Worm (Caenorhabditis elegans) whole organism, L4 larva: ENCODE data around the gene ceh-23.

Experiments
- F10B5.3 ChIP-seq: sonication (generic microtip); optimal IDR thresholded peaks from 2 replicates; lab custom pipeline; 2016; ENCODE audit warnings: mild to moderate bottlenecking, missing genetic modification characterization, missing compliant biosample characterization
- F37D6.2 ChIP-seq: sonication (generic microtip); optimal IDR thresholded peaks from 2 replicates; lab custom pipeline; 2016; ENCODE audit warnings: mild to moderate bottlenecking, missing genetic modification characterization, missing compliant biosample characterization
- F44E2.7 ChIP-seq: fragments of 200-800 bp; sonication (Bioruptor generic); IDR thresholded peaks from 2 replicates; pipeline ENCODE4 v2.1.2; 2022; ENCODE audit warnings: missing genetic modification characterization, missing compliant biosample characterization
- T20F7.1 ChIP-seq: fragments of 200-800 bp; sonication (Bioruptor generic); optimal IDR thresholded peaks from 2 replicates; lab custom pipeline; 2018; ENCODE audit warnings: mild to moderate bottlenecking, missing genetic modification characterization, missing compliant biosample characterization
- Y48G9A.11 ChIP-seq: fragments of 200-800 bp; sonication (Bioruptor generic); IDR thresholded peaks from 2 replicates; pipeline ENCODE4 v1.3.6; 2022; ENCODE audit warnings: missing genetic modification reagents, missing genetic modification characterization, missing compliant biosample characterization
- ama-1 ChIP-seq: fragments of 150-350 bp; optimal IDR thresholded peaks from 2 replicates; lab custom pipeline; 2014; ENCODE audit warnings: inconsistent platforms, mixed read lengths
- attf-4 ChIP-seq: sonication (generic microtip); optimal IDR thresholded peaks from 3 replicates; lab custom pipeline; 2017; ENCODE audit warnings: missing biosample characterization, missing genetic modification characterization
- ceh-28 ChIP-seq: fragments of 150-350 bp; optimal IDR thresholded peaks from 2 replicates; lab custom pipeline; 2014; ENCODE audit warnings: missing biosample characterization, missing genetic modification reagents, missing genetic modification characterization
- ceh-32 ChIP-seq: sonication (generic microtip); optimal IDR thresholded peaks from 2 replicates; lab custom pipeline; 2016; ENCODE audit warnings: mild to moderate bottlenecking, missing genetic modification characterization, missing compliant biosample characterization; ENCODE audit not compliant: poor library complexity
- ceh-62 ChIP-seq: sonication (generic microtip); optimal IDR thresholded peaks from 2 replicates; lab custom pipeline; 2017; ENCODE audit warnings: missing biosample characterization, missing genetic modification characterization
- ces-1 ChIP-seq: fragments of 150-350 bp; sonication (generic microtip); optimal IDR thresholded peaks from 4 replicates; lab custom pipeline; 2014; ENCODE audit warnings: missing biosample characterization, missing genetic modification reagents, missing genetic modification characterization
- daf-12 ChIP-seq: fragments of 150-350 bp; optimal IDR thresholded peaks from 2 replicates; lab custom pipeline; 2014; ENCODE audit warnings: missing biosample characterization, missing genetic modification reagents, missing genetic modification characterization
- duxl-1 ChIP-seq: sonication (generic microtip); optimal IDR thresholded peaks from 2 replicates; lab custom pipeline; 2016; ENCODE audit warnings: mild to moderate bottlenecking, missing genetic modification characterization, moderate library complexity, missing compliant biosample characterization; ENCODE audit not compliant: poor library complexity
- dve-1 ChIP-seq: sonication (generic microtip); optimal IDR thresholded peaks from 2 replicates; lab custom pipeline; 2017; ENCODE audit warnings: antibody characterized with exemption, mild to moderate bottlenecking, missing genetic modification characterization, missing compliant biosample characterization; ENCODE audit not compliant: insufficient read depth
- egl-27 ChIP-seq: sonication (generic microtip); optimal IDR thresholded peaks from 3 replicates; lab custom pipeline; 2017; ENCODE audit warnings: missing biosample characterization, missing genetic modification reagents, missing genetic modification characterization
- gei-8 ChIP-seq: fragments of 200-800 bp; sonication (Bioruptor generic); optimal IDR thresholded peaks from 2 replicates; lab custom pipeline; 2018; ENCODE audit warnings: mild to moderate bottlenecking, missing genetic modification characterization, missing compliant biosample characterization
- hif-1 ChIP-seq, 2 experiments: sonication (generic microtip); optimal IDR thresholded peaks; 2 replicates each; lab custom pipeline; 2016 to 2017; ENCODE audit warnings: missing compliant biosample characterization in 2 of 2, missing genetic modification characterization in 2 of 2, missing genetic modification reagents in 2 of 2, missing genotype in 2 of 2, mild to moderate bottlenecking in 1 of 2
- hlh-30 ChIP-seq: sonication (generic microtip); optimal IDR thresholded peaks from 2 replicates; lab custom pipeline; 2017; ENCODE audit warnings: antibody characterized with exemption, mild to moderate bottlenecking, missing genetic modification characterization, missing compliant biosample characterization; ENCODE audit not compliant: insufficient read depth
- hmg-1.1 ChIP-seq: fragments of 200-800 bp; sonication (Bioruptor generic); IDR thresholded peaks from 2 replicates; pipeline ENCODE4 v1.3.6; 2022; ENCODE audit warnings: missing genetic modification reagents, missing genetic modification characterization, missing compliant biosample characterization
- lin-38 ChIP-seq: fragments of 200-800 bp; sonication (Bioruptor generic); IDR thresholded peaks from 2 replicates; pipeline ENCODE4 v1.3.6; 2022; ENCODE audit warnings: missing genetic modification reagents, missing genetic modification characterization, missing compliant biosample characterization
- lsy-2 ChIP-seq, 2 experiments: fragments of 150-350 bp in 1 of 2; sonication (generic microtip) in 1 of 2; optimal IDR thresholded peaks; 2 replicates each; lab custom pipeline; 2014 to 2017; ENCODE audit warnings: missing biosample characterization in 2 of 2, missing genetic modification characterization in 2 of 2
- mep-1 ChIP-seq: fragments of 150-350 bp; sonication (generic microtip); optimal IDR thresholded peaks from 3 replicates; lab custom pipeline; 2014; ENCODE audit warnings: missing biosample characterization, missing genetic modification characterization
- mxl-3 ChIP-seq: fragments of 200-800 bp; sonication (Bioruptor generic); optimal IDR thresholded peaks from 2 replicates; lab custom pipeline; 2018; ENCODE audit warnings: mild to moderate bottlenecking, missing genetic modification characterization, missing compliant biosample characterization
- nhr-42 ChIP-seq: fragments of 200-800 bp; sonication (Bioruptor generic); IDR thresholded peaks from 2 replicates; pipeline ENCODE4 v1.3.6; 2022; ENCODE audit warnings: missing genetic modification characterization, missing compliant biosample characterization
- nhr-76 ChIP-seq: fragments of 150-350 bp; optimal IDR thresholded peaks from 2 replicates; lab custom pipeline; 2014; ENCODE audit warnings: missing biosample characterization, missing genetic modification characterization
- nhr-77 ChIP-seq: fragments of 150-350 bp; optimal IDR thresholded peaks from 2 replicates; lab custom pipeline; 2014; ENCODE audit warnings: missing biosample characterization, missing genetic modification characterization
- pha-4 ChIP-seq, 2 experiments: fragments of 150-350 bp in 1 of 2; fragments of 200-800 bp in 1 of 2; sonication (Bioruptor generic) in 1 of 2; IDR thresholded peaks in 1 of 2; optimal IDR thresholded peaks in 1 of 2; 2 replicates each; pipeline versions ENCODE4 v1.3.6 to Lab custom; 2014 to 2022; ENCODE audit warnings: missing genetic modification characterization in 2 of 2, missing genetic modification reagents in 2 of 2, missing biosample characterization in 1 of 2, missing compliant biosample characterization in 1 of 2
- spr-1 ChIP-seq: sonication (generic microtip); optimal IDR thresholded peaks from 2 replicates; lab custom pipeline; 2016; ENCODE audit warnings: mild to moderate bottlenecking, missing genetic modification characterization, missing compliant biosample characterization
- spr-3 ChIP-seq: fragments of 200-800 bp; sonication (Bioruptor generic); optimal IDR thresholded peaks from 2 replicates; lab custom pipeline; 2018; ENCODE audit warnings: mild to moderate bottlenecking, missing genetic modification characterization, missing compliant biosample characterization
- tag-97 ChIP-seq: fragments of 200-800 bp; sonication (Bioruptor generic); IDR thresholded peaks from 2 replicates; pipeline ENCODE4 v1.3.6; 2022; ENCODE audit warnings: missing genetic modification characterization, missing compliant biosample characterization
- unc-39 ChIP-seq: sonication (generic microtip); optimal IDR thresholded peaks from 2 replicates; lab custom pipeline; 2017; ENCODE audit warnings: missing biosample characterization, missing genetic modification characterization
- unc-62 ChIP-seq, 3 experiments: fragments of 150-350 bp in 1 of 3; sonication (generic microtip); optimal IDR thresholded peaks in 2 of 3; peaks in 1 of 3; 1 replicate in 1 of 3; 2 replicates in 2 of 3; lab custom pipeline; 2014 to 2017; ENCODE audit warnings: missing biosample characterization in 3 of 3, missing genetic modification characterization in 3 of 3, missing genetic modification reagents in 3 of 3, missing genotype in 1 of 3
- zfp-2 ChIP-seq: sonication (generic microtip); optimal IDR thresholded peaks from 2 replicates; lab custom pipeline; 2016; ENCODE audit warnings: mild to moderate bottlenecking, missing genetic modification characterization, missing compliant biosample characterization

Gene ceh-23

DNA sequence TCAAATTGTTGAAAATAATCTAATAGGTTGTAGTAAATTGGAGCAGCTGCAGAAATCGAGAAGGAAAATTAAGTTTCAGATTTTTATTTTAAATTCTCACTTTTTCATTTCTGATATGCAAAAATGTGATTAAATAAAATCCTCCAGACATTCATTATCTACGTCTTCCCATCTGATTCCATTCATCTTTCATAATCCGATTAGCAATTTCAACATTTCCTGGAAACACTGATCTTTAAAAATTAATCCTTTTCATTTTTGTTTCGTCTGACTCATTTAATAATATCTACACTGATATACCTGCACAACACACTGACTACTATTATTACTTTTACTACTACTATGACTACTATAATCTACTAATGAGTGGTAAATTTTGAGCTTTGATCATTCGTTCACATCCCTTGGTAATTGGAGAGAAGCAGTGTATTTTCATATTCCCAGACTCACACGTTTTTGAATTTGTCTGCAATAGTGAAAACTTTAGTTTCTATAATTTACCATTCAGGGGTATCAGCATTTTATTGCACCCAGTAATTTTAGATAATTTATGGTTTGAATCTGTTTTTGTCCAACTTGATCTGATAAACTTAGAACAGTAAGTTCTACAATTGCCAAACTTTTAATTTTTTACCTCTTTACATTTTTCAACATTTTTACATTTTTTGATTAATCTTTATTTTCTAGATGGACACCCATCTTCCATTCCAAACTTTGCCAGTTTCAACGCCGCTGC, at the start of gene ceh-23:
TSS of gene ceh-23 (plus strand) at position 686 of the 736 bp plus-strand sequence.
- TF ChIP-seq spr-1 = no peak
- no peak for TF ChIP-seq unc-39
- TF ChIP-seq spr-3 (GFP tag; lab: Kevin White, UChicago) = no peak
- TF ChIP-seq ceh-32 (tag; lab: Kevin White, UChicago) = no peak
- no peak for TF ChIP-seq hmg-1.1 (GFP tag; lab: Robert Waterston, UW)
- no peak for TF ChIP-seq nhr-42 (GFP tag; lab: Robert Waterston, UW)
- TF ChIP-seq mxl-3 (GFP tag; lab: Kevin White, UChicago) = no peak
- TF ChIP-seq ceh-62 = no peak
- TF ChIP-seq ceh-28 (tag; lab: Kevin White, UChicago) = no peak
- no peak for TF ChIP-seq F44E2.7 (GFP tag; lab: Robert Waterston, UW)
- no peak for TF ChIP-seq zfp-2 (tag; lab: Kevin White, UChicago)
- TF ChIP-seq hif-1 (tag; optimal IDR thresholded peaks at IDR 0.05; lab: Kevin White, UChicago) = no peak
- no peak for TF ChIP-seq dve-1 (tag; lab: Kevin White, UChicago)

ce11 chrIII:7790522-7790921, 48.9 kb upstream of the ceh-23 start:
- TF ChIP-seq F10B5.3 (tag; lab: Kevin White, UChicago) (no peak), pha-4 (GFP tag; IDR thresholded peaks at IDR 0.05; lab: Robert Waterston, UW) (no peak), pha-4 (tag; optimal IDR thresholded peaks at IDR 0.05; lab: Kevin White, UChicago) (no peak), nhr-77 (tag; lab: Kevin White, UChicago) (no peak), daf-12 (tag; lab: Kevin White, UChicago) (no peak), ama-1 (lab: Kevin White, UChicago) (no peak), attf-4 (tag; lab: Kevin White, UChicago) (no peak), zfp-2 (tag; lab: Kevin White, UChicago) (no peak), T20F7.1 (no peak), nhr-76 (tag; lab: Kevin White, UChicago) (no peak), mep-1 (tag; lab: Kevin White, UChicago) (no peak), ces-1 (GFP tag; lab: Kevin White, UChicago) (no peak), lin-38 (GFP tag; lab: Robert Waterston, UW) (no peak), tag-97 (GFP tag; lab: Robert Waterston, UW) (no peak), hlh-30 (tag; lab: Kevin White, UChicago) (peak; percentile 7), unc-62 (GFP tag; optimal IDR thresholded peaks at IDR 0.05 in 1 of 2; lab: Kevin White, UChicago) (peak in 1 of 2 experiments; percentile 75), unc-62 (tag; optimal IDR thresholded peaks at IDR 0.05; lab: Kevin White, UChicago) (no peak), lsy-2 (tag; optimal IDR thresholded peaks at IDR 0.05; lab: Kevin White, UChicago) (peak in 1 of 2 experiments; percentile 68), egl-27 (no peak), gei-8 (GFP tag; lab: Kevin White, UChicago) (no peak)

DNA sequence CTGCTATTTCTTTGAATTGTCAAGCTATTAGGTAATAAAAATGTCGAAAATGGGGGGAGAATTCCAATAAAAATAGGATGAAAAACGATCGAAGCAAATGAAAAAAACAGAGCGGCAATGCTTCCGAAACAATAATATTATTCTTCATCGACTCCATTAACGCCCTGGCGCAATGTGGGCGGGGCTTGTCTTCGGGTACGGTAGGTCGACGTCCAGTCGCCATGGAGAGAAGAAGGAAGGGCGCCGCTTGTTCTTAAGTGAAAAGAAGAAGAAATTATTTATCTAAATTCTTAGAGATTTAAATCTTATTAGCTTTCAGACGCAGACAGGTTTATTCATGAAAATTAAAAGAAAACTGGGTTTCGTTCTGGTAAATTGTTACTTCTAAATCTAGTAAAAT, 47.2 kb upstream of the ceh-23 start:
- TF ChIP-seq unc-39 (no peak), duxl-1 (tag; lab: Kevin White, UChicago) (peak; percentile 24), lsy-2 (tag; optimal IDR thresholded peaks at IDR 0.05; lab: Kevin White, UChicago) (peak in 1 of 2 experiments; percentile 56), gei-8 (GFP tag; lab: Kevin White, UChicago) (no peak), Y48G9A.11 (GFP tag; lab: Robert Waterston, UW) (no peak), T20F7.1 (no peak)

ce11 chrIII:7792970-7793369, 46.4 kb upstream of the ceh-23 start:
- TF ChIP-seq F37D6.2 (tag; lab: Kevin White, UChicago) (no peak), unc-62 (GFP tag; optimal IDR thresholded peaks at IDR 0.05 in 1 of 2; lab: Kevin White, UChicago) (peak in 1 of 2 experiments; percentile 99), unc-62 (tag; optimal IDR thresholded peaks at IDR 0.05; lab: Kevin White, UChicago) (no peak)
- TF ChIP-seq, all 104 proteins: peak for 1
